Worm (Caenorhabditis elegans): ENCODE results near the gene Y47D7A.12.

ce11 chrV:4447637-4448036 is 18.2 kb upstream of the Y47D7A.12 start:
- no peak for TF ChIP-seq ama-1 (optimal IDR thresholded peaks at IDR 0.05)
- no peak for TF ChIP-seq lin-39 (tag; optimal IDR thresholded peaks at IDR 0.05)
